Worm (Caenorhabditis elegans) whole organism, midembryonic: ENCODE measurements around the gene M117.3.

Source experiments
- flt-1 ChIP-seq: fragments of 200-800 bp; sonication (Bioruptor generic); IDR thresholded peaks from 2 replicates; pipeline ENCODE4 v1.3.6; 2022; ENCODE audit warnings: missing genetic modification characterization, missing compliant biosample characterization
- klf-2 ChIP-seq: fragments of 200-800 bp; sonication (Bioruptor generic); conservative IDR thresholded peaks from 2 replicates; pipeline ENCODE4 v1.3.6; 2022; ENCODE audit warnings: missing genetic modification reagents, missing genetic modification characterization, missing compliant biosample characterization
- ref-1 ChIP-seq: fragments of 200-800 bp; sonication (Bioruptor generic); conservative IDR thresholded peaks from 2 replicates; pipeline ENCODE4 v1.3.6; 2022; ENCODE audit warnings: missing genetic modification reagents, missing genetic modification characterization, missing compliant biosample characterization
- ztf-23 ChIP-seq: fragments of 200-800 bp; sonication (Bioruptor generic); IDR thresholded peaks from 2 replicates; pipeline ENCODE4 v1.3.6; 2022; ENCODE audit warnings: missing genetic modification reagents, missing genetic modification characterization, missing compliant biosample characterization

- TF ChIP-seq klf-2 (no peak), ztf-23 (GFP tag; lab: Robert Waterston, UW) (no peak), ref-1 (no peak), flt-1 (GFP tag; lab: Robert Waterston, UW) (0 out of 2 replicates have a peak, but pooled peaks have one; percentile 10)
Measured at ce11 chrIV:11809708-11810114, 12.3 kb upstream of the M117.3 start.
